Fruit fly (Drosophila melanogaster) whole organism, embryonic: ENCODE results near the gene pcm.

ENCODE experiments used
- CG10366 ChIP-seq: fragments of 200-800 bp; sonication (Bioruptor generic); IDR thresholded peaks from 2 replicates; pipeline ENCODE4 v1.3.6; 2022; ENCODE audit warnings: missing biosample characterization, missing genetic modification characterization
- CG11398 ChIP-seq: fragments of 200-800 bp; sonication (Bioruptor generic); optimal IDR thresholded peaks from 2 replicates; lab custom pipeline; 2016; ENCODE audit warnings: missing biosample characterization, missing genetic modification characterization
- CG12071 ChIP-seq: fragments of 200-800 bp; sonication (Bioruptor generic); optimal IDR thresholded peaks from 3 replicates; lab custom pipeline; 2018; ENCODE audit warnings: missing biosample characterization, mild to moderate bottlenecking, missing genetic modification characterization
- CG12299 ChIP-seq: fragments of 200-800 bp; sonication (Bioruptor generic); optimal IDR thresholded peaks from 2 replicates; lab custom pipeline; 2018; ENCODE audit warnings: missing biosample characterization, mild to moderate bottlenecking, missing genetic modification characterization
- CG12659 ChIP-seq: fragments of 200-800 bp; sonication (Bioruptor generic); optimal IDR thresholded peaks from 3 replicates; lab custom pipeline; 2017; ENCODE audit warnings: mild to moderate bottlenecking, missing biosample characterization, missing genetic modification reagents, missing genetic modification characterization
- CG14860 ChIP-seq: fragments of 200-800 bp; sonication (Bioruptor generic); IDR thresholded peaks from 3 replicates; pipeline ENCODE4 v1.3.6; 2022; ENCODE audit warnings: missing biosample characterization, missing genetic modification characterization; ENCODE audit not compliant: partially characterized antibody
- CG1602 ChIP-seq: fragments of 200-800 bp; sonication (Bioruptor generic); optimal IDR thresholded peaks from 3 replicates; lab custom pipeline; 2016; ENCODE audit warnings: missing biosample characterization, missing genetic modification characterization
- CG18599 ChIP-seq: fragments of 200-800 bp; sonication (Bioruptor generic); optimal IDR thresholded peaks from 3 replicates; lab custom pipeline; 2017; ENCODE audit warnings: missing biosample characterization, missing genetic modification characterization, mild to moderate bottlenecking, moderate library complexity, missing genetic modification reagents
- CG2202 ChIP-seq: fragments of 200-800 bp; sonication (Bioruptor generic); optimal IDR thresholded peaks from 2 replicates; lab custom pipeline; 2018; ENCODE audit warnings: missing biosample characterization, mild to moderate bottlenecking, missing genetic modification characterization
- CG32532 ChIP-seq: fragments of 200-800 bp; sonication (Bioruptor generic); IDR thresholded peaks from 2 replicates; pipeline ENCODE4 v1.3.6; 2022; ENCODE audit warnings: missing biosample characterization, missing genetic modification characterization
- CG4328 ChIP-seq: fragments of 200-800 bp; sonication (Bioruptor generic); optimal IDR thresholded peaks from 3 replicates; lab custom pipeline; 2017; ENCODE audit warnings: missing biosample characterization, missing genetic modification reagents, missing genetic modification characterization
- CG7372 ChIP-seq: fragments of 200-800 bp; sonication (Bioruptor generic); IDR thresholded peaks from 2 replicates; pipeline ENCODE4 v1.3.6; 2022; ENCODE audit warnings: missing biosample characterization, missing genetic modification characterization
- CG7556 ChIP-seq: fragments of 200-800 bp; sonication (Bioruptor generic); optimal IDR thresholded peaks from 2 replicates; lab custom pipeline; 2017; ENCODE audit warnings: missing biosample characterization, mild to moderate bottlenecking, missing genetic modification characterization
- CG7839 ChIP-seq: fragments of 200-800 bp; sonication (Bioruptor generic); optimal IDR thresholded peaks from 3 replicates; lab custom pipeline; 2018; ENCODE audit warnings: missing biosample characterization, mild to moderate bottlenecking, missing genetic modification characterization, moderate library complexity
- CG8089 ChIP-seq: fragments of 200-800 bp; sonication (Bioruptor generic); optimal IDR thresholded peaks from 3 replicates; lab custom pipeline; 2016; ENCODE audit warnings: missing biosample characterization, missing genetic modification characterization
- CrebB ChIP-seq: fragments of 200-800 bp; sonication (Bioruptor generic); optimal IDR thresholded peaks from 3 replicates; lab custom pipeline; 2018; ENCODE audit warnings: missing biosample characterization, mild to moderate bottlenecking, missing genetic modification characterization
- Dbx ChIP-seq: fragments of 200-800 bp; sonication (Bioruptor generic); IDR thresholded peaks from 3 replicates; pipeline ENCODE4 v1.3.6; 2022; ENCODE audit warnings: missing biosample characterization, missing genetic modification characterization
- Dfd ChIP-seq, 2 experiments: fragments of >200 bp; optimal IDR thresholded peaks; 2 replicates each; lab custom pipeline; 2017; ENCODE audit warnings: missing biosample characterization in 2 of 2, missing genetic modification characterization in 2 of 2
- Dip3 ChIP-seq: fragments of 200-800 bp; sonication (Bioruptor generic); optimal IDR thresholded peaks from 3 replicates; lab custom pipeline; 2016; ENCODE audit warnings: missing biosample characterization, missing genetic modification characterization
- Dp ChIP-seq: fragments of 200-800 bp; sonication (Bioruptor generic); optimal IDR thresholded peaks from 2 replicates; lab custom pipeline; 2018; ENCODE audit warnings: missing biosample characterization, mild to moderate bottlenecking, missing genetic modification characterization, moderate library complexity
- H2.0 ChIP-seq: fragments of 200-800 bp; sonication (Bioruptor generic); IDR thresholded peaks from 2 replicates; pipeline ENCODE4 v1.3.6; 2022; ENCODE audit warnings: missing biosample characterization, missing genetic modification characterization
- HHEX ChIP-seq: fragments of 200-800 bp; sonication (Bioruptor generic); optimal IDR thresholded peaks from 3 replicates; lab custom pipeline; 2017; ENCODE audit warnings: missing biosample characterization, mild to moderate bottlenecking, missing genetic modification characterization, missing genetic modification reagents
- HLH4C ChIP-seq: fragments of 200-800 bp; sonication (Bioruptor generic); IDR thresholded peaks from 3 replicates; pipeline ENCODE4 v1.3.6; 2022; ENCODE audit warnings: missing biosample characterization, missing genetic modification characterization; ENCODE audit not compliant: partially characterized antibody
- Hr78 ChIP-seq, 2 experiments: fragments of 200-800 bp in 1 of 2; fragments of >200 bp in 1 of 2; sonication (Bioruptor generic) in 1 of 2; optimal IDR thresholded peaks; 2 replicates each; lab custom pipeline; 2017 to 2019; ENCODE audit warnings: missing biosample characterization in 2 of 2, missing genetic modification characterization in 2 of 2, mild to moderate bottlenecking in 1 of 2, moderate library complexity in 1 of 2
- Neu2 ChIP-seq: fragments of 200-800 bp; sonication (Bioruptor generic); optimal IDR thresholded peaks from 3 replicates; lab custom pipeline; 2016; ENCODE audit warnings: missing biosample characterization, missing genetic modification characterization, borderline replicate concordance
- PHDP ChIP-seq: fragments of 200-800 bp; sonication (Bioruptor generic); optimal IDR thresholded peaks from 3 replicates; lab custom pipeline; 2018; ENCODE audit warnings: missing biosample characterization, mild to moderate bottlenecking, missing genetic modification characterization, moderate library complexity
- Sin3A ChIP-seq: fragments of >200 bp; optimal IDR thresholded peaks from 2 replicates; lab custom pipeline; 2018
- Sox100B ChIP-seq: fragments of 200-800 bp; sonication (Bioruptor generic); optimal IDR thresholded peaks from 3 replicates; lab custom pipeline; 2018; ENCODE audit warnings: missing biosample characterization, mild to moderate bottlenecking, missing genetic modification characterization
- Trl ChIP-seq, 3 experiments: fragments of >200 bp in 2 of 3; fragments of 200-800 bp in 1 of 3; sonication (Bioruptor generic) in 1 of 3; optimal IDR thresholded peaks; 2 replicates in 1 of 3; 3 replicates in 2 of 3; lab custom pipeline; 2016 to 2017; ENCODE audit warnings: missing biosample characterization in 1 of 3, missing genetic modification characterization in 1 of 3
- Xbp1 ChIP-seq: fragments of 200-800 bp; sonication (Bioruptor generic); optimal IDR thresholded peaks from 3 replicates; lab custom pipeline; 2016; ENCODE audit warnings: missing biosample characterization, mild to moderate bottlenecking, missing genetic modification characterization
- amos ChIP-seq: fragments of 200-800 bp; sonication (Bioruptor generic); IDR thresholded peaks from 2 replicates; pipeline ENCODE4 v1.3.6; 2022; ENCODE audit warnings: missing biosample characterization, missing genetic modification characterization; ENCODE audit not compliant: partially characterized antibody
- chif ChIP-seq, 2 experiments: fragments of 200-800 bp; sonication (Bioruptor generic); optimal IDR thresholded peaks; 3 replicates each; lab custom pipeline; 2016; ENCODE audit warnings: missing biosample characterization in 2 of 2, missing genetic modification characterization in 2 of 2
- chinmo ChIP-seq: fragments of 200-800 bp; sonication (Bioruptor generic); IDR thresholded peaks from 4 replicates; pipeline ENCODE4 v1.3.6; 2022; ENCODE audit warnings: missing biosample characterization, missing genetic modification characterization; ENCODE audit not compliant: partially characterized antibody
- crc ChIP-seq: fragments of 200-800 bp; sonication (Bioruptor generic); optimal IDR thresholded peaks from 2 replicates; lab custom pipeline; 2016; ENCODE audit warnings: missing biosample characterization, missing genetic modification characterization
- esg ChIP-seq: fragments of 200-800 bp; sonication (Bioruptor generic); conservative IDR thresholded peaks from 2 replicates; pipeline ENCODE4 v1.3.6; 2022; ENCODE audit warnings: missing biosample characterization, missing genetic modification characterization
- ewg ChIP-seq: fragments of 200-800 bp; sonication (Bioruptor generic); optimal IDR thresholded peaks from 3 replicates; lab custom pipeline; 2017; ENCODE audit warnings: mild to moderate bottlenecking, missing biosample characterization, missing genetic modification reagents, missing genetic modification characterization
- fd102C ChIP-seq: fragments of 200-800 bp; sonication (Bioruptor generic); optimal IDR thresholded peaks from 2 replicates; lab custom pipeline; 2018; ENCODE audit warnings: missing biosample characterization, mild to moderate bottlenecking, missing genetic modification characterization, moderate library complexity
- gro ChIP-seq: fragments of 200-800 bp; sonication (Bioruptor generic); optimal IDR thresholded peaks from 2 replicates; lab custom pipeline; 2016; ENCODE audit warnings: missing biosample characterization, missing genetic modification characterization
- hth ChIP-seq: fragments of >200 bp; optimal IDR thresholded peaks from 2 replicates; lab custom pipeline; 2017; ENCODE audit warnings: inconsistent platforms
- kni ChIP-seq: fragments of 200-800 bp; sonication (Bioruptor generic); optimal IDR thresholded peaks from 3 replicates; lab custom pipeline; 2017; ENCODE audit warnings: mild to moderate bottlenecking, missing biosample characterization, missing genetic modification reagents, missing genetic modification characterization
- nerfin-1 ChIP-seq: fragments of 200-800 bp; sonication (Bioruptor generic); optimal IDR thresholded peaks from 3 replicates; lab custom pipeline; 2019; ENCODE audit warnings: missing biosample characterization, mild to moderate bottlenecking, missing genetic modification characterization, moderate library complexity
- onecut ChIP-seq: fragments of 200-800 bp; sonication (Bioruptor generic); IDR thresholded peaks from 2 replicates; pipeline ENCODE4 v1.3.6; 2022; ENCODE audit warnings: missing biosample characterization, missing genetic modification characterization
- pum ChIP-seq: fragments of 200-800 bp; sonication (Bioruptor generic); optimal IDR thresholded peaks from 2 replicates; lab custom pipeline; 2016; ENCODE audit warnings: missing biosample characterization, missing genetic modification characterization
- repo ChIP-seq: fragments of 200-800 bp; sonication (Bioruptor generic); optimal IDR thresholded peaks from 2 replicates; lab custom pipeline; 2016; ENCODE audit warnings: missing biosample characterization, missing genetic modification characterization
- run ChIP-seq: fragments of 200-800 bp; sonication (Bioruptor generic); optimal IDR thresholded peaks from 3 replicates; lab custom pipeline; 2018; ENCODE audit warnings: missing biosample characterization, mild to moderate bottlenecking, missing genetic modification characterization
- schlank ChIP-seq: fragments of 200-800 bp; sonication (Bioruptor generic); optimal IDR thresholded peaks from 2 replicates; lab custom pipeline; 2018; ENCODE audit warnings: missing biosample characterization, mild to moderate bottlenecking, missing genetic modification characterization
- sens ChIP-seq: fragments of 200-800 bp; sonication (Bioruptor generic); peaks from one replicate; lab custom pipeline; 2016; ENCODE audit warnings: missing biosample characterization, missing genetic modification characterization
- trem ChIP-seq: fragments of 200-800 bp; optimal IDR thresholded peaks from 3 replicates; lab custom pipeline; 2019; ENCODE audit warnings: missing biosample characterization, mild to moderate bottlenecking, missing genetic modification characterization, moderate library complexity
- twi ChIP-seq: fragments of 200-800 bp; optimal IDR thresholded peaks from 2 replicates; lab custom pipeline; 2019; ENCODE audit warnings: missing biosample characterization, mild to moderate bottlenecking, missing genetic modification characterization, moderate library complexity
- wdn ChIP-seq: fragments of 200-800 bp; sonication (Bioruptor generic); IDR thresholded peaks from 2 replicates; pipeline ENCODE4 v1.3.6; 2022; ENCODE audit warnings: missing biosample characterization, missing genetic modification characterization

The pcm gene

DNA sequence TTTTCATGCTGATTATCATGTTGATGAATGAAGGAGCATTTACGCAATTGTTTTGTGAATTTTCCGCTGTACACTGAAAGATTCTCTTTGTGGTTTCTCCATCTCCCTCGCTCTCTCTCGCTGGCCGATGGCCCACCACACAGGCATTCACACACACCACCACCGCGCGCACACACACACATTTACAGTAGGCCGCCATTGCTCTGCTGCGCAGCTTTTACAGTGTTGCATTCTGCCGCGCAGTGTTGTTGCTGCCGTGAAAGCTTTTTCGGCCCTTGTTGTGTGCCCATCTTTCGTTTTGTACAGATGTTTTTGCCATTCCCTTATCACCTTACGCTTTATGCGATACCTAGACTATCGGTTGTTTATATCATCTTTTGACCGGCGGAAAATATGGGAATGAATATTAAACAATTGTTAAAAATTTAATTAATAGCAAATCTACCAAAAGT is 5.0 kb upstream of the pcm start (continued):
- TF ChIP-seq CG11398 (GFP tag; lab: Kevin White, UChicago) (no peak), fd102C (GFP tag; lab: Kevin White, UChicago) (no peak), Sin3A (lab: Kevin White, UChicago) (no peak), CG7839 (tag; lab: Kevin White, UChicago) (no peak), Trl (optimal IDR thresholded peaks at IDR 0.05; lab: Kevin White, UChicago) (peak; percentile 59 to 84), Trl (GFP tag; optimal IDR thresholded peaks at IDR 0.05; lab: Kevin White, UChicago) (no peak), crc (GFP tag; lab: Kevin White, UChicago) (no peak), schlank (tag; lab: Kevin White, UChicago) (no peak), CG14860 (GFP tag; lab: Robert Waterston, UW) (0 out of 3 replicates have a peak, but pooled peaks have one; percentile 32), HHEX (GFP tag; lab: Kevin White, UChicago) (no peak), sens (GFP tag; lab: Kevin White, UChicago) (peak; percentile 82), CG8089 (GFP tag; lab: Kevin White, UChicago) (no peak), Neu2 (GFP tag; lab: Kevin White, UChicago) (no peak), Sox100B (GFP tag; lab: Kevin White, UChicago) (no peak), CG12659 (peak; percentile 60), CG7372 (no peak), amos (peak; percentile 78; the same call in 1 of the 2 replicates), Hr78 (GFP tag; optimal IDR thresholded peaks at IDR 0.05; lab: Kevin White, UChicago) (no peak), twi (tag; lab: Kevin White, UChicago) (no peak), pum (GFP tag; lab: Kevin White, UChicago) (no peak), nerfin-1 (peak; percentile 5), H2.0 (no peak), PHDP (tag; lab: Kevin White, UChicago) (no peak), CG10366 (GFP tag; lab: Robert Waterston, UW) (no peak), esg (GFP tag; lab: Robert Waterston, UW) (no peak), CG7556 (GFP tag; lab: Kevin White, UChicago) (no peak), gro (GFP tag; lab: Kevin White, UChicago) (peak; percentile 26), Dbx (GFP tag; lab: Robert Waterston, UW) (peak; percentile 35; the same call in 2 of the 3 replicates), CG2202 (tag; lab: Kevin White, UChicago) (no peak), kni (GFP tag; lab: Kevin White, UChicago) (peak; percentile 15), CG1602 (GFP tag; lab: Kevin White, UChicago) (no peak), wdn (GFP tag; lab: Robert Waterston, UW) (no peak), run (tag; lab: Kevin White, UChicago) (no peak), trem (no peak), CG12071 (GFP tag; lab: Kevin White, UChicago) (no peak), Dp (GFP tag; lab: Kevin White, UChicago) (peak; percentile 23), CG12299 (tag; lab: Kevin White, UChicago) (no peak), HLH4C (peak; percentile 52; the same call in 2 of the 3 replicates), CG18599 (no peak), CG32532 (GFP tag; lab: Robert Waterston, UW) (peak; percentile 68), chinmo (GFP tag; lab: Robert Waterston, UW) (peak; percentile 97), Dip3 (GFP tag; lab: Kevin White, UChicago) (no peak), onecut (GFP tag; lab: Robert Waterston, UW) (no peak), Xbp1 (no peak), CrebB (tag; lab: Kevin White, UChicago) (peak; percentile 66), chif (GFP tag; optimal IDR thresholded peaks at IDR 0.05; lab: Kevin White, UChicago) (no peak), hth (lab: Kevin White, UChicago) (no peak), Dfd (GFP tag; optimal IDR thresholded peaks at IDR 0.05; lab: Kevin White, UChicago) (no peak), CG4328 (no peak), ewg (GFP tag; lab: Kevin White, UChicago) (peak; percentile 95), repo (no peak)
